Worm (Caenorhabditis elegans) whole organism, mixed stage, embryonic: ENCODE measurements around the gene pygo-1.

Experiments used
- ces-1 ChIP-seq: fragments of 150-350 bp; optimal IDR thresholded peaks from 2 replicates; lab custom pipeline; 2014; ENCODE audit warnings: missing biosample characterization, missing genetic modification reagents, missing genetic modification characterization
- elt-3 ChIP-seq: fragments of 150-350 bp; optimal IDR thresholded peaks from 2 replicates; lab custom pipeline; 2014; ENCODE audit warnings: missing biosample characterization, missing genetic modification characterization
- mep-1 ChIP-seq: fragments of 150-350 bp; optimal IDR thresholded peaks from 2 replicates; lab custom pipeline; 2017; ENCODE audit warnings: missing biosample characterization, missing genetic modification reagents, missing genetic modification characterization, inconsistent platforms
- nhr-237 ChIP-seq: fragments of 150-350 bp; optimal IDR thresholded peaks from 2 replicates; lab custom pipeline; 2014; ENCODE audit warnings: missing biosample characterization, missing genetic modification characterization
- sem-2 ChIP-seq: fragments of 200-800 bp; sonication (Bioruptor generic); optimal IDR thresholded peaks from 2 replicates; lab custom pipeline; 2018; ENCODE audit warnings: mild to moderate bottlenecking, missing genetic modification characterization, missing compliant biosample characterization
- snpc-4 ChIP-seq: fragments of 150-350 bp; optimal IDR thresholded peaks from 2 replicates; lab custom pipeline; 2014; ENCODE audit warnings: missing biosample characterization, missing genetic modification characterization

DNA sequence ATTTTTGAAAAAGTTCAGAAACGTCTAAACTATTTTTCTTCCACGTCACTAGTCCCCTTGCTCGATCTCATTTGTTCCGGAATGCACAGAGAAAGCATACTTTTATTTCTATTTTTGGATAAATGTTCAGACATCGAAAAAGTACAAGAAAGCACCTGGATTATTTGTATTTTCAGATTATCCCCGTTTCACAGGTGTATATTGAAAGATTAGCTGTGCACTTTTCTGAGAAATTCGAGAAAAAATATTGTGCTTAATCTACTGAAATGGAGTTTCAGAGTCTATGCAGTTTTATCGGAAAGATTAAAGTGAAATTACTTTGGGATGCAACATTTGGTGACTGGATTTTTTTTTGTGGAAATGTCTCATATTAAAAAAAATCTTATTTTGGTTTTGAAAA lies 18.8 kb downstream of the pygo-1 start:
- TF ChIP-seq ces-1 (GFP tag; lab: Kevin White, UChicago): no peak
- no peak for TF ChIP-seq sem-2 (GFP tag; lab: Kevin White, UChicago)
- no peak for TF ChIP-seq elt-3 (tag; lab: Kevin White, UChicago)
- TF ChIP-seq snpc-4 (tag; lab: Kevin White, UChicago): no peak
- no peak for TF ChIP-seq mep-1 (tag; lab: Kevin White, UChicago)
- no peak for TF ChIP-seq nhr-237
